Worm (Caenorhabditis elegans): ENCODE measurements around the gene F44A6.4.

- TF ChIP-seq hmbx-1 (tag; optimal IDR thresholded peaks at IDR 0.05) = no peak
- TF ChIP-seq flt-1 (GFP tag; IDR thresholded peaks at IDR 0.05) = no peak
- no peak for TF ChIP-seq scrt-1 (GFP tag; IDR thresholded peaks at IDR 0.05)
- TF ChIP-seq tbx-11 (GFP tag; IDR thresholded peaks at IDR 0.05) = no peak
- no peak for TF ChIP-seq aly-1 (tag; optimal IDR thresholded peaks at IDR 0.05)
- no peak for TF ChIP-seq F13C5.2 (tag; optimal IDR thresholded peaks at IDR 0.05)
- no peak for TF ChIP-seq sea-1 (GFP tag; conservative IDR thresholded peaks at IDR 0.05)
- no peak for TF ChIP-seq ama-1 (optimal IDR thresholded peaks at IDR 0.05)
- TF ChIP-seq hmg-4 (GFP tag; optimal IDR thresholded peaks at IDR 0.05) = no peak
- no peak for TF ChIP-seq pes-1 (GFP tag; IDR thresholded peaks at IDR 0.05)
- TF ChIP-seq B0310.2 (tag; optimal IDR thresholded peaks at IDR 0.05) = no peak
- no peak for TF ChIP-seq hnd-1 (tag; optimal IDR thresholded peaks at IDR 0.05)
Measured at ce11 chrX:10170598-10170997, 44.7 kb downstream of the F44A6.4 start.

All from whole organism, early embryonic.